Worm (Caenorhabditis elegans): Measurements from ENCODE around the gene twk-7.

Gene twk-7

ce11 chrIII:8656957-8657356 lies 13.4 kb upstream of the twk-7 start (continued):
- TF ChIP-seq rbr-2 (tag; optimal IDR thresholded peaks at IDR 0.05) (no peak), hif-1 (tag; optimal IDR thresholded peaks at IDR 0.05) (no peak), zfp-2 (tag; optimal IDR thresholded peaks at IDR 0.05) (no peak), mxl-2 (GFP tag; conservative IDR thresholded peaks at IDR 0.05) (peak; percentile 87), spr-3 (GFP tag; optimal IDR thresholded peaks at IDR 0.05) (no peak), nhr-111 (GFP tag; optimal IDR thresholded peaks at IDR 0.05) (no peak), lsy-2 (tag; optimal IDR thresholded peaks at IDR 0.05) (peak in 1 of 2 experiments; percentile 8), dve-1 (tag; optimal IDR thresholded peaks at IDR 0.05; ENCODE audit: insufficient read depth) (peak; percentile 94), tra-1 (GFP tag; IDR thresholded peaks at IDR 0.05) (0 out of 2 replicates have a peak, but pooled peaks have one; percentile 41), madf-9 (GFP tag; conservative IDR thresholded peaks at IDR 0.05) (no peak), daf-12 (tag; optimal IDR thresholded peaks at IDR 0.05) (no peak), ceh-82 (tag; optimal IDR thresholded peaks at IDR 0.05) (no peak), php-3 (GFP tag; IDR thresholded peaks at IDR 0.05) (peak; percentile 77), nhr-102 (tag; optimal IDR thresholded peaks at IDR 0.05) (no peak), F26F4.8 (GFP tag; conservative IDR thresholded peaks at IDR 0.05) (no peak), duxl-1 (tag; optimal IDR thresholded peaks at IDR 0.05; ENCODE audit: poor library complexity) (no peak), nhr-25 (tag; optimal IDR thresholded peaks at IDR 0.05; ENCODE audit: borderline replicate concordance, insufficient read depth) (no peak), cey-2 (tag; optimal IDR thresholded peaks at IDR 0.05; ENCODE audit: borderline replicate concordance, insufficient read depth) (no peak), lin-1 (GFP tag; IDR thresholded peaks at IDR 0.05) (peak; percentile 33; the same call in 1 of the 2 replicates), nhr-48 (tag; optimal IDR thresholded peaks at IDR 0.05) (peak; percentile 73), Y75B8A.6 (GFP tag; IDR thresholded peaks at IDR 0.05) (no peak), skn-1 (tag; optimal IDR thresholded peaks at IDR 0.05) (no peak), zip-11 (GFP tag; IDR thresholded peaks at IDR 0.05) (no peak), ztf-7 (tag; optimal IDR thresholded peaks at IDR 0.05) (no peak), ZK546.5 (tag; optimal IDR thresholded peaks at IDR 0.05) (no peak), nhr-42 (GFP tag; IDR thresholded peaks at IDR 0.05) (no peak), nhr-11 (tag; optimal IDR thresholded peaks at IDR 0.05) (no peak), nhr-28 (tag; optimal IDR thresholded peaks at IDR 0.05) (peak; percentile 88), unc-130 (GFP tag; optimal IDR thresholded peaks at IDR 0.05) (no peak), egl-27 (tag; optimal IDR thresholded peaks at IDR 0.05) (no peak), snpc-1.2 (GFP tag; IDR thresholded peaks at IDR 0.05) (no peak), ztf-11 (tag; optimal IDR thresholded peaks at IDR 0.05) (no peak), F49E8.2 (tag; optimal IDR thresholded peaks at IDR 0.05; ENCODE audit: borderline replicate concordance) (no peak), daf-19 (GFP tag; conservative IDR thresholded peaks at IDR 0.05) (no peak), nhr-77 (tag; optimal IDR thresholded peaks at IDR 0.05) (peak; percentile 65), ceh-20 (GFP tag; IDR thresholded peaks at IDR 0.05) (peak; percentile 56; the same call in 1 of the 2 replicates), saeg-2 (GFP tag; IDR thresholded peaks at IDR 0.05) (no peak), nhr-6 (tag; optimal IDR thresholded peaks at IDR 0.05) (no peak), dmd-6 (GFP tag; IDR thresholded peaks at IDR 0.05) (peak; percentile 93), nhr-10 (tag; optimal IDR thresholded peaks at IDR 0.05) (no peak), madf-5 (GFP tag; IDR thresholded peaks at IDR 0.05) (no peak), D1046.2 (GFP tag; IDR thresholded peaks at IDR 0.05) (no peak), ceh-28 (tag; optimal IDR thresholded peaks at IDR 0.05) (no peak), zfp-3 (GFP tag; conservative IDR thresholded peaks at IDR 0.05) (no peak), dmd-9 (GFP tag; IDR thresholded peaks at IDR 0.05) (no peak), hlh-30 (tag; optimal IDR thresholded peaks at IDR 0.05; ENCODE audit: insufficient read depth) (peak; percentile 78), lin-13 (GFP tag; optimal IDR thresholded peaks at IDR 0.05) (no peak), lin-38 (GFP tag; IDR thresholded peaks at IDR 0.05) (no peak), F10B5.3 (tag; optimal IDR thresholded peaks at IDR 0.05) (no peak), daf-8 (GFP tag; IDR thresholded peaks at IDR 0.05) (0 out of 2 replicates have a peak, but pooled peaks have one; percentile 6), F44E2.7 (GFP tag; IDR thresholded peaks at IDR 0.05) (no peak)
